Worm (Caenorhabditis elegans) whole organism, L1 larva: ENCODE data around the gene F55A11.7.

ENCODE experiments used
- C04F5.9 ChIP-seq: sonication (generic microtip); optimal IDR thresholded peaks from 2 replicates; lab custom pipeline; 2016; ENCODE audit warnings: missing genetic modification characterization, missing compliant biosample characterization
- C34B4.2 ChIP-seq: sonication (generic microtip); optimal IDR thresholded peaks from 2 replicates; lab custom pipeline; 2017; ENCODE audit warnings: mild to moderate bottlenecking, missing genetic modification characterization, missing compliant biosample characterization
- Y116A8C.19 ChIP-seq: sonication (generic microtip); optimal IDR thresholded peaks from 2 replicates; lab custom pipeline; 2016; ENCODE audit warnings: missing compliant biosample characterization, missing genetic modification characterization, borderline replicate concordance
- aha-1 ChIP-seq: fragments of 150-350 bp; optimal IDR thresholded peaks from 2 replicates; lab custom pipeline; 2014; ENCODE audit warnings: missing biosample characterization, missing genetic modification characterization
- alr-1 ChIP-seq: fragments of 200-800 bp; sonication (Bioruptor generic); optimal IDR thresholded peaks from 2 replicates; lab custom pipeline; 2018; ENCODE audit warnings: borderline replicate concordance, mild to moderate bottlenecking, missing genetic modification characterization, missing compliant biosample characterization
- aly-2 ChIP-seq: fragments of 150-350 bp; optimal IDR thresholded peaks from 2 replicates; lab custom pipeline; 2014; ENCODE audit warnings: missing biosample characterization, missing genetic modification characterization
- ama-1 ChIP-seq: fragments of 150-350 bp; optimal IDR thresholded peaks from 2 replicates; lab custom pipeline; 2014
- ceh-63 ChIP-seq: fragments of 200-800 bp; sonication (Bioruptor generic); optimal IDR thresholded peaks from 2 replicates; lab custom pipeline; 2018; ENCODE audit warnings: mild to moderate bottlenecking, missing genetic modification characterization, missing compliant biosample characterization
- ceh-88 ChIP-seq: fragments of 200-800 bp; sonication (Bioruptor generic); IDR thresholded peaks from 2 replicates; pipeline ENCODE4 v1.3.6; 2022; ENCODE audit warnings: missing genetic modification characterization, missing compliant biosample characterization
- ceh-90 ChIP-seq: sonication (generic microtip); optimal IDR thresholded peaks from 2 replicates; lab custom pipeline; 2016; ENCODE audit warnings: missing genetic modification characterization, missing compliant biosample characterization
- dpl-1 ChIP-seq, 3 experiments: fragments of 150-350 bp in 2 of 3; sonication (generic microtip) in 1 of 3; optimal IDR thresholded peaks; 2 replicates each; lab custom pipeline; 2014 to 2017; ENCODE audit warnings: missing biosample characterization in 3 of 3, missing genetic modification characterization in 3 of 3, missing genetic modification reagents in 3 of 3
- dsc-1 ChIP-seq: sonication (generic microtip); optimal IDR thresholded peaks from 2 replicates; lab custom pipeline; 2016; ENCODE audit warnings: mild to moderate bottlenecking, missing genetic modification characterization, missing compliant biosample characterization
- efl-1 ChIP-seq, 4 experiments: fragments of 150-350 bp; optimal IDR thresholded peaks in 3 of 4; peaks in 1 of 4; 1 replicate in 1 of 4; 2 replicates in 3 of 4; lab custom pipeline; 2014; ENCODE audit warnings: missing biosample characterization in 2 of 4, missing genetic modification characterization in 2 of 4, missing genetic modification reagents in 2 of 4
- efl-3 ChIP-seq: fragments of 200-800 bp; sonication (Bioruptor generic); optimal IDR thresholded peaks from 2 replicates; lab custom pipeline; 2018; ENCODE audit warnings: mild to moderate bottlenecking, missing genetic modification characterization, missing compliant biosample characterization
- ets-5 ChIP-seq: fragments of 200-800 bp; sonication (Bioruptor generic); IDR thresholded peaks from 2 replicates; pipeline ENCODE4 v1.3.6; 2022; ENCODE audit warnings: missing genetic modification characterization, missing compliant biosample characterization
- fkh-4 ChIP-seq: sonication (generic microtip); optimal IDR thresholded peaks from 2 replicates; lab custom pipeline; 2016; ENCODE audit warnings: missing compliant biosample characterization, missing genetic modification characterization, borderline replicate concordance
- fkh-8 ChIP-seq: sonication (generic microtip); optimal IDR thresholded peaks from 2 replicates; lab custom pipeline; 2016; ENCODE audit warnings: mild to moderate bottlenecking, missing genetic modification characterization, missing compliant biosample characterization
- fos-1 ChIP-seq: fragments of 150-350 bp; optimal IDR thresholded peaks from 2 replicates; lab custom pipeline; 2014; ENCODE audit warnings: missing biosample characterization, missing genetic modification characterization
- grh-1 ChIP-seq: fragments of 200-800 bp; sonication (Bioruptor generic); IDR thresholded peaks from 2 replicates; pipeline ENCODE4 v1.3.6; 2022; ENCODE audit warnings: missing genetic modification reagents, missing genetic modification characterization, missing compliant biosample characterization
- hpl-2 ChIP-seq: fragments of 150-350 bp; optimal IDR thresholded peaks from 2 replicates; lab custom pipeline; 2014; ENCODE audit warnings: missing biosample characterization, missing genetic modification reagents, missing genetic modification characterization
- jun-1 ChIP-seq: fragments of 150-350 bp; optimal IDR thresholded peaks from 2 replicates; lab custom pipeline; 2014; ENCODE audit warnings: missing biosample characterization, missing genetic modification reagents, missing genetic modification characterization
- lin-13 ChIP-seq: fragments of 150-350 bp; optimal IDR thresholded peaks from 2 replicates; lab custom pipeline; 2014; ENCODE audit warnings: missing biosample characterization, missing genetic modification reagents, missing genetic modification characterization
- lsy-2 ChIP-seq, 2 experiments: fragments of 150-350 bp; optimal IDR thresholded peaks; 2 replicates each; lab custom pipeline; 2014; ENCODE audit warnings: missing biosample characterization in 2 of 2, missing genetic modification characterization in 2 of 2
- mab-9 ChIP-seq: fragments of 200-800 bp; sonication (Bioruptor generic); IDR thresholded peaks from 2 replicates; pipeline ENCODE4 v1.3.6; 2022; ENCODE audit warnings: missing genetic modification reagents, missing genetic modification characterization, missing compliant biosample characterization
- mdl-1 ChIP-seq, 2 experiments: fragments of 150-350 bp; optimal IDR thresholded peaks; 2 replicates each; lab custom pipeline; 2014 to 2017; ENCODE audit warnings: missing biosample characterization in 2 of 2, missing genetic modification characterization in 2 of 2, inconsistent platforms in 1 of 2
- mef-2 ChIP-seq: fragments of 150-350 bp; optimal IDR thresholded peaks from 2 replicates; lab custom pipeline; 2014; ENCODE audit warnings: missing biosample characterization, missing genetic modification characterization
- mep-1 ChIP-seq: fragments of 150-350 bp; optimal IDR thresholded peaks from 2 replicates; lab custom pipeline; 2014; ENCODE audit warnings: missing biosample characterization, missing genetic modification characterization
- nhr-11 ChIP-seq: fragments of 150-350 bp; optimal IDR thresholded peaks from 2 replicates; lab custom pipeline; 2014; ENCODE audit warnings: missing biosample characterization, missing genetic modification characterization
- nhr-12 ChIP-seq: sonication (generic microtip); optimal IDR thresholded peaks from 2 replicates; lab custom pipeline; 2017; ENCODE audit warnings: missing biosample characterization, missing genetic modification characterization
- nhr-19 ChIP-seq: fragments of 200-800 bp; sonication (Bioruptor generic); conservative IDR thresholded peaks from 2 replicates; pipeline ENCODE4 v1.3.6; 2022; ENCODE audit warnings: missing genetic modification characterization, missing compliant biosample characterization
- nhr-237 ChIP-seq: fragments of 150-350 bp; optimal IDR thresholded peaks from 2 replicates; lab custom pipeline; 2014; ENCODE audit warnings: missing biosample characterization, missing genetic modification characterization
- nhr-47 ChIP-seq: sonication (generic microtip); optimal IDR thresholded peaks from 2 replicates; lab custom pipeline; 2016; ENCODE audit warnings: mild to moderate bottlenecking, missing genetic modification characterization, moderate library complexity, missing compliant biosample characterization
- nhr-85 ChIP-seq: sonication (generic microtip); peaks from one replicate; lab custom pipeline; 2016; ENCODE audit warnings: missing genetic modification characterization, inconsistent platforms, missing compliant biosample characterization
- skn-1 ChIP-seq: fragments of 150-350 bp; optimal IDR thresholded peaks from 2 replicates; lab custom pipeline; 2014; ENCODE audit warnings: missing biosample characterization, missing genetic modification characterization
- snpc-4 ChIP-seq: fragments of 150-350 bp; optimal IDR thresholded peaks from 2 replicates; lab custom pipeline; 2014; ENCODE audit warnings: missing biosample characterization, missing genetic modification characterization
- snu-23 ChIP-seq: sonication (generic microtip); optimal IDR thresholded peaks from 2 replicates; lab custom pipeline; 2016; ENCODE audit warnings: missing genetic modification characterization, missing compliant biosample characterization
- sox-4 ChIP-seq: sonication (generic microtip); optimal IDR thresholded peaks from 2 replicates; lab custom pipeline; 2016; ENCODE audit warnings: missing genetic modification characterization, missing compliant biosample characterization
- sptf-1 ChIP-seq: fragments of 150-350 bp; optimal IDR thresholded peaks from 2 replicates; lab custom pipeline; 2014; ENCODE audit warnings: missing biosample characterization, missing genetic modification characterization
- swsn-7 ChIP-seq: sonication (generic microtip); optimal IDR thresholded peaks from 2 replicates; lab custom pipeline; 2016; ENCODE audit warnings: missing genetic modification characterization, missing compliant biosample characterization
- tlp-1 ChIP-seq: fragments of 150-350 bp; optimal IDR thresholded peaks from 2 replicates; lab custom pipeline; 2014; ENCODE audit warnings: missing biosample characterization, missing genetic modification characterization
- unc-30 ChIP-seq: sonication (generic microtip); optimal IDR thresholded peaks from 2 replicates; lab custom pipeline; 2017; ENCODE audit warnings: missing biosample characterization, missing genetic modification characterization
- unc-98 ChIP-seq: fragments of 200-800 bp; sonication (Bioruptor generic); IDR thresholded peaks from 2 replicates; pipeline ENCODE4 v1.3.6; 2022; ENCODE audit warnings: missing genetic modification characterization, missing compliant biosample characterization
- xbp-1 ChIP-seq: sonication (generic microtip); optimal IDR thresholded peaks from 2 replicates; lab custom pipeline; 2016; ENCODE audit warnings: missing genetic modification characterization, missing compliant biosample characterization
- zag-1 ChIP-seq: fragments of 150-350 bp; optimal IDR thresholded peaks from 2 replicates; lab custom pipeline; 2014; ENCODE audit warnings: missing biosample characterization, missing genetic modification characterization
- ztf-11 ChIP-seq, 2 experiments: sonication (generic microtip); optimal IDR thresholded peaks; 2 replicates each; lab custom pipeline; 2016 to 2017; ENCODE audit warnings: missing genetic modification characterization in 2 of 2, missing biosample characterization in 1 of 2, missing compliant biosample characterization in 1 of 2

Gene F55A11.7

DNA sequence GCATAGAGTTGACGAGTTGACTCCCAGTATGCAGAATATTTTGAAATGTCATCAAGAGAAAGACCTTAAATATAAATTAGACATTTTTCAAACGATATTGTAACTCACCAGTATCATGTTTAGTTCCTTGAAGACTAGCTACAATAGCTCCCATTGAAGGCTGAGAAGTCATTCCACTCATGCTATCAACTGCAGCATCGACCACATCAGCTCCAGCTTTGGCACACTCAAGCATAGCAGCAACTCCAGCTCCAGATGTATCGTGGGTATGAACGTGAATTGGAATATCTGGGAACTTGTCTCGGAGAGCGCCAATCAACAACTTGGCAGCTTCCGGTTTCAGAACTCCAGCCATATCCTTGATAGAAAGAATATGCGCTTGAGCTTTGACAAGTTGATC is 32.2 kb upstream of the F55A11.7 start:
- no peak for TF ChIP-seq alr-1 (tag; lab: Kevin White, UChicago)
- no peak for TF ChIP-seq efl-1 (optimal IDR thresholded peaks at IDR 0.05; lab: Kevin White, UChicago)
- peak in 1 of 2 experiments; percentile 65 for TF ChIP-seq efl-1 (GFP tag; optimal IDR thresholded peaks at IDR 0.05 in 1 of 2; lab: Kevin White, UChicago)
- TF ChIP-seq nhr-47 (tag; lab: Kevin White, UChicago), result no peak
- no peak for TF ChIP-seq ceh-63 (GFP tag; lab: Kevin White, UChicago)
- TF ChIP-seq mep-1 (tag; lab: Kevin White, UChicago), result no peak

DNA sequence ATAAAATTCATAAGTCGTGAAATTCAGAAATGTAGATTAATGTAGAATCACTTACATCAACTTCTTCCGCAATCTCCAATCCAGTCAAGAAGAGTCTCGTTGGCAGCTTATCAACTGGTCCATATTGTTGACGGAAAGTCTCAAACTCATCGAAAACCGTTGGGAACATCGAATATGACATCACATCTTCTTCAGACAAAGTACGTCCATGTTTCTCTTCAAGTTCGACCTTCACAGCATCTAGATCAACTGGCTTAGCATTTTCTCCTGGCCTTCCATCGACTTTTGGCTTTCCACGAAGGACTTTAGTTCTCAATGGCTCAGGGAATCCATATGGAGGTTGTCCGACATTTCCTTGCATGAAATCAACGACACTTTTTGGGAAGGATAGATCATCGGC is 31.5 kb upstream of the F55A11.7 start:
- TF ChIP-seq mep-1 (tag; lab: Kevin White, UChicago) (no peak), efl-1 (optimal IDR thresholded peaks at IDR 0.05; lab: Kevin White, UChicago) (no peak), efl-1 (GFP tag; optimal IDR thresholded peaks at IDR 0.05 in 1 of 2; lab: Kevin White, UChicago) (peak in 1 of 2 experiments; percentile 7), ama-1 (lab: Kevin White, UChicago) (peak; percentile 76)

DNA sequence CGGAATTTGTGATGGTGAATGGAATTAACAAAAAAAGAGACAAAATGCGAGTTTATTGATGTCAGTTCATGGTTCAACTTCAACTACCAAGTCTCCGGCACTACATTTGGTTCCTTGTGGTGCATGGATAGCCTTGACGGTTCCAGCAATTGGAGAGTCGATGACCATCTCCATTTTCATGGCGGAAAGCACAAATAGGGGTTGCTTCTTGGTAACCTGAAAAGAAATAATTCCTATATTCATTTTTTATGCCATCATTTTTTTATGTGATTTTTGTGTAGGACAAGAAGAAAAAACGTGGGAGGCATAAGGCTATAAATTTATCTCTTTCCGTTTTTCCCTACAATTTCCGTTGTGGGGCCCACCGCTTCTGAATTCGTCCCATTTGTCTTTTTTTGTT is 30.8 kb upstream of the F55A11.7 start:
- TF ChIP-seq efl-1 (optimal IDR thresholded peaks at IDR 0.05; lab: Kevin White, UChicago), result no peak
- TF ChIP-seq efl-1 (GFP tag; optimal IDR thresholded peaks at IDR 0.05 in 1 of 2; lab: Kevin White, UChicago), result peak in 1 of 2 experiments; percentile 65
- no peak for TF ChIP-seq aly-2
- no peak for TF ChIP-seq nhr-11 (tag; lab: Kevin White, UChicago)
- TF ChIP-seq aha-1, result no peak
- no peak for TF ChIP-seq snpc-4 (tag; lab: Kevin White, UChicago)
- no peak for TF ChIP-seq xbp-1 (tag; lab: Kevin White, UChicago)
- TF ChIP-seq mdl-1 (tag; optimal IDR thresholded peaks at IDR 0.05; lab: Kevin White, UChicago), result no peak
- no peak for TF ChIP-seq mef-2 (tag; lab: Kevin White, UChicago)
- no peak for TF ChIP-seq ceh-90 (tag; lab: Kevin White, UChicago)
- peak; percentile 70 for TF ChIP-seq nhr-85 (tag; lab: Kevin White, UChicago)
- TF ChIP-seq C34B4.2 (tag; lab: Kevin White, UChicago), result no peak
- no peak for TF ChIP-seq fkh-8 (tag; lab: Kevin White, UChicago)
- no peak for TF ChIP-seq tlp-1 (tag; lab: Kevin White, UChicago)
- no peak for TF ChIP-seq fos-1 (tag; lab: Kevin White, UChicago)
- no peak for TF ChIP-seq nhr-47 (tag; lab: Kevin White, UChicago)

DNA sequence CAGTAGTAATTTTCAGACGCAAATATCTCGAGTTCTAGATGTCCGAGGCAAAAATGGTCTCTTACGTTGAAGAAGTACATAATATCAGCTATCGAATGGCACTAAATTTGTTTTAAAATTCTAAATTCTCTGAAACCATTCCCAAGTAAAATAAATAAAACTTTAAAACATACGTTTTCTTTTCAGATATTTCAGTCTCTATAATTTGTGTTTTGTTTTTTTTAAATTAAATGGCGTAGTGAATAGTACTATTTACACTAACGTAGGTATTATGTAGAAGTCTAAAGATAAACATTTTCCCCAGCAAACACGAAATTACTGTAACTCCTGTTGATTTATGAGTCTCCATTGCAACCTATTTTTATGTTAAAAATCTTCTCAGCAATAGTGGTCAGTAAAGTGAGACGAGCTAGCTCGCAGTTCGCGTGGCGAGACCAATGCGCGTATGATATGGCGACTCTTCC is 30.1 kb upstream of the F55A11.7 start:
- TF ChIP-seq nhr-12 (tag; lab: Kevin White, UChicago) (no peak), ztf-11 (tag; optimal IDR thresholded peaks at IDR 0.05; lab: Kevin White, UChicago) (no peak), snu-23 (GFP tag; lab: Kevin White, UChicago) (no peak), hpl-2 (GFP tag; lab: Kevin White, UChicago) (no peak), mef-2 (tag; lab: Kevin White, UChicago) (no peak), sptf-1 (tag; lab: Kevin White, UChicago) (no peak), unc-98 (GFP tag; lab: Robert Waterston, UW) (no peak), nhr-19 (GFP tag; lab: Robert Waterston, UW) (peak; percentile 44), C04F5.9 (tag; lab: Kevin White, UChicago) (no peak), unc-30 (tag; lab: Kevin White, UChicago) (no peak), grh-1 (GFP tag; lab: Robert Waterston, UW) (no peak), jun-1 (tag; lab: Kevin White, UChicago) (no peak), fkh-4 (tag; lab: Kevin White, UChicago) (no peak), aly-2 (no peak), dsc-1 (no peak), lsy-2 (tag; optimal IDR thresholded peaks at IDR 0.05; lab: Kevin White, UChicago) (peak in 1 of 2 experiments; percentile 4), efl-3 (no peak), mab-9 (no peak), ceh-88 (GFP tag; lab: Robert Waterston, UW) (peak; percentile 46; the same call in 1 of the 2 replicates), nhr-85 (tag; lab: Kevin White, UChicago) (no peak), skn-1 (tag; lab: Kevin White, UChicago) (no peak), swsn-7 (no peak), alr-1 (tag; lab: Kevin White, UChicago) (no peak), efl-1 (optimal IDR thresholded peaks at IDR 0.05; lab: Kevin White, UChicago) (no peak), efl-1 (GFP tag; optimal IDR thresholded peaks at IDR 0.05 in 1 of 2; lab: Kevin White, UChicago) (peak in 1 of 2 experiments; percentile 79), fos-1 (tag; lab: Kevin White, UChicago) (no peak), zag-1 (no peak), nhr-237 (no peak), dpl-1 (GFP tag; optimal IDR thresholded peaks at IDR 0.05; lab: Kevin White, UChicago) (no peak), lin-13 (GFP tag; lab: Kevin White, UChicago) (no peak), ets-5 (GFP tag; lab: Robert Waterston, UW) (no peak), tlp-1 (tag; lab: Kevin White, UChicago) (no peak), Y116A8C.19 (tag; lab: Kevin White, UChicago) (no peak), sox-4 (tag; lab: Kevin White, UChicago) (no peak), aha-1 (no peak)
